Worm (Caenorhabditis elegans): ENCODE data around the gene fbxc-54.

DNA sequence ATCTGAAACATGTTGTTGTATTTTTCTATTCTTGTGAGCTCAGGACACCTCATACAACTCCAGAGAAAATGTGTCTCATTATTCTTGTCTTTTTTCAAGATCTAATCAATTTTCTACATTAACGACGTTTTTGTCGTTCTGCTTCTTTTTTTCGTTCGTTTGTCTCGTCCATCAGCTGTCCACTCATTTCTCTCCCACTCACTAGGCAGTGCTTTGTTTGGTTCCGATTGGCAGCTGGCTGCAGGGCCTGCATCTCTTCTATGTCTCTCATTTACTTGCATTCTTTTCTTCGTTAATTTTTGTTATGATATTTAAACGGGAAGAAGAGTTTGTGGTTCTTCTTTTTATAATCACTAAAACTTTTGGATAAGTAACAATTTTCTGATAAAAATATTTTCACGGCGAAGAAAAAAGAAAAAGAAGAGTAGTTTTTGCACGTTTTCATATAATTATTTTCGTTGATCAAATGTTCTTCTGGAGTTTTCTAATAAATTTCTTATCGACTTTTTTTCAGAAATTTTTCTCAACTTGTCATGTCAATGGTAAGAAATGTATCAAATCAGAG is 30.1 kb upstream of the fbxc-54 start, which contains the start of gene 2L52.1:
- TF ChIP-seq him-1 (tag; optimal IDR thresholded peaks at IDR 0.05), result no peak
- TF ChIP-seq dao-5 (tag; optimal IDR thresholded peaks at IDR 0.05), result no peak
- TF ChIP-seq W03F9.2 (tag; optimal IDR thresholded peaks at IDR 0.05), result no peak

Measured in whole organism, L4/young adult.